Worm (Caenorhabditis elegans) whole organism, L3 larva: ENCODE data around the gene C18E9.7.

Source experiments
- R02D3.7 ChIP-seq: fragments of 150-350 bp; optimal IDR thresholded peaks from 2 replicates; lab custom pipeline; 2014; ENCODE audit warnings: missing biosample characterization, missing genetic modification characterization
- ama-1 ChIP-seq: fragments of 150-350 bp; optimal IDR thresholded peaks from 2 replicates; lab custom pipeline; 2018
- ceh-16 ChIP-seq: sonication (generic microtip); optimal IDR thresholded peaks from 2 replicates; lab custom pipeline; 2017; ENCODE audit warnings: missing biosample characterization, missing genetic modification characterization
- ceh-28 ChIP-seq: fragments of 150-350 bp; optimal IDR thresholded peaks from 2 replicates; lab custom pipeline; 2014; ENCODE audit warnings: missing biosample characterization, missing genetic modification reagents, missing genetic modification characterization
- ceh-82 ChIP-seq: fragments of 150-350 bp; optimal IDR thresholded peaks from 2 replicates; lab custom pipeline; 2014; ENCODE audit warnings: missing biosample characterization, missing genetic modification characterization
- ceh-9 ChIP-seq: sonication (generic microtip); optimal IDR thresholded peaks from 2 replicates; lab custom pipeline; 2018; ENCODE audit warnings: missing biosample characterization, missing genetic modification characterization
- daf-12 ChIP-seq: fragments of 150-350 bp; optimal IDR thresholded peaks from 2 replicates; lab custom pipeline; 2014; ENCODE audit warnings: missing biosample characterization, missing genetic modification reagents, missing genetic modification characterization
- egl-27 ChIP-seq: sonication (generic microtip); optimal IDR thresholded peaks from 4 replicates; lab custom pipeline; 2017; ENCODE audit warnings: missing biosample characterization, missing genetic modification reagents, missing genetic modification characterization
- egl-5 ChIP-seq: fragments of 150-350 bp; optimal IDR thresholded peaks from 2 replicates; lab custom pipeline; 2017; ENCODE audit warnings: missing biosample characterization, missing genetic modification reagents, missing genetic modification characterization, inconsistent platforms
- elt-1 ChIP-seq: fragments of 150-350 bp; optimal IDR thresholded peaks from 2 replicates; lab custom pipeline; 2014; ENCODE audit warnings: missing biosample characterization, missing genetic modification characterization
- fkh-10 ChIP-seq: sonication (generic microtip); optimal IDR thresholded peaks from 2 replicates; lab custom pipeline; 2017; ENCODE audit warnings: missing biosample characterization, missing genetic modification reagents, missing genetic modification characterization
- fos-1 ChIP-seq: fragments of 150-350 bp; optimal IDR thresholded peaks from 2 replicates; lab custom pipeline; 2014; ENCODE audit warnings: missing biosample characterization, missing genetic modification characterization
- lin-15B ChIP-seq: fragments of 150-350 bp; optimal IDR thresholded peaks from 2 replicates; lab custom pipeline; 2014; ENCODE audit warnings: missing biosample characterization, missing genetic modification characterization
- lsy-12 ChIP-seq: sonication (generic microtip); optimal IDR thresholded peaks from 2 replicates; lab custom pipeline; 2016; ENCODE audit warnings: mild to moderate bottlenecking, missing genetic modification characterization, missing compliant biosample characterization
- mml-1 ChIP-seq: fragments of 150-350 bp; sonication (generic microtip); optimal IDR thresholded peaks from 3 replicates; lab custom pipeline; 2014; ENCODE audit warnings: missing biosample characterization, missing genetic modification characterization
- nfya-1 ChIP-seq: sonication (generic microtip); optimal IDR thresholded peaks from 2 replicates; lab custom pipeline; 2017; ENCODE audit warnings: missing genetic modification characterization, mild to moderate bottlenecking, missing compliant biosample characterization, antibody characterized with exemption, moderate library complexity; ENCODE audit not compliant: insufficient read depth
- nhr-11 ChIP-seq: fragments of 150-350 bp; optimal IDR thresholded peaks from 2 replicates; lab custom pipeline; 2014; ENCODE audit warnings: missing biosample characterization, missing genetic modification characterization
- nhr-12 ChIP-seq: fragments of 150-350 bp; optimal IDR thresholded peaks from 2 replicates; lab custom pipeline; 2014; ENCODE audit warnings: missing biosample characterization, missing genetic modification characterization
- nhr-23 ChIP-seq: fragments of 150-350 bp; optimal IDR thresholded peaks from 2 replicates; lab custom pipeline; 2014; ENCODE audit warnings: missing biosample characterization, missing genetic modification reagents, missing genetic modification characterization
- nhr-237 ChIP-seq: fragments of 150-350 bp; optimal IDR thresholded peaks from 2 replicates; lab custom pipeline; 2014; ENCODE audit warnings: missing biosample characterization, missing genetic modification characterization
- nhr-25 ChIP-seq: sonication (generic microtip); optimal IDR thresholded peaks from 2 replicates; lab custom pipeline; 2017; ENCODE audit warnings: missing biosample characterization, missing genetic modification characterization
- nhr-67 ChIP-seq: fragments of 150-350 bp; optimal IDR thresholded peaks from 2 replicates; lab custom pipeline; 2014; ENCODE audit warnings: missing biosample characterization, missing genetic modification characterization
- nhr-77 ChIP-seq: fragments of 150-350 bp; optimal IDR thresholded peaks from 2 replicates; lab custom pipeline; 2014; ENCODE audit warnings: missing biosample characterization, missing genetic modification characterization
- pha-4 ChIP-seq: fragments of 150-350 bp; optimal IDR thresholded peaks from 2 replicates; lab custom pipeline; 2014; ENCODE audit warnings: missing biosample characterization, missing genetic modification reagents, missing genetic modification characterization
- pqm-1 ChIP-seq: fragments of 150-350 bp; optimal IDR thresholded peaks from 2 replicates; lab custom pipeline; 2017; ENCODE audit warnings: missing biosample characterization, missing genetic modification characterization, inconsistent platforms
- sea-2 ChIP-seq: fragments of 150-350 bp; sonication (generic microtip); optimal IDR thresholded peaks from 4 replicates; lab custom pipeline; 2014; ENCODE audit warnings: missing biosample characterization, missing genetic modification reagents, missing genetic modification characterization
- skn-1 ChIP-seq: fragments of 150-350 bp; optimal IDR thresholded peaks from 2 replicates; lab custom pipeline; 2014; ENCODE audit warnings: missing biosample characterization, missing genetic modification characterization
- tbx-2 ChIP-seq: sonication (generic microtip); optimal IDR thresholded peaks from 2 replicates; lab custom pipeline; 2016; ENCODE audit warnings: mild to moderate bottlenecking, missing genetic modification characterization, missing compliant biosample characterization
- unc-39 ChIP-seq: sonication (generic microtip); optimal IDR thresholded peaks from 4 replicates; lab custom pipeline; 2017; ENCODE audit warnings: missing biosample characterization, missing genetic modification characterization
- unc-62 ChIP-seq: fragments of 150-350 bp; sonication (generic microtip); optimal IDR thresholded peaks from 4 replicates; lab custom pipeline; 2014; ENCODE audit warnings: missing biosample characterization, missing genetic modification reagents, missing genetic modification characterization
- ztf-11 ChIP-seq: fragments of 150-350 bp; optimal IDR thresholded peaks from 2 replicates; lab custom pipeline; 2014; ENCODE audit warnings: missing biosample characterization, missing genetic modification characterization
- ztf-4 ChIP-seq: fragments of 150-350 bp; optimal IDR thresholded peaks from 2 replicates; lab custom pipeline; 2014; ENCODE audit warnings: missing biosample characterization, missing genetic modification characterization

C18E9.7 gene

ce11 chrII:8953703-8954102 lies 28.9 kb downstream of the C18E9.7 start:
- no peak for TF ChIP-seq skn-1 (tag; lab: Kevin White, UChicago)
- TF ChIP-seq unc-62 (GFP tag; lab: Kevin White, UChicago): no peak
- TF ChIP-seq nhr-237 (tag; lab: Kevin White, UChicago): no peak
- TF ChIP-seq nhr-77 (tag; lab: Kevin White, UChicago): no peak
- peak; percentile 8 for TF ChIP-seq nhr-25 (tag; lab: Kevin White, UChicago)
- no peak for TF ChIP-seq unc-39
- TF ChIP-seq egl-27 (tag; lab: Kevin White, UChicago): no peak
- peak; percentile 64 for TF ChIP-seq elt-1 (tag; lab: Kevin White, UChicago)
- TF ChIP-seq, all 47 proteins: peak for 2

DNA sequence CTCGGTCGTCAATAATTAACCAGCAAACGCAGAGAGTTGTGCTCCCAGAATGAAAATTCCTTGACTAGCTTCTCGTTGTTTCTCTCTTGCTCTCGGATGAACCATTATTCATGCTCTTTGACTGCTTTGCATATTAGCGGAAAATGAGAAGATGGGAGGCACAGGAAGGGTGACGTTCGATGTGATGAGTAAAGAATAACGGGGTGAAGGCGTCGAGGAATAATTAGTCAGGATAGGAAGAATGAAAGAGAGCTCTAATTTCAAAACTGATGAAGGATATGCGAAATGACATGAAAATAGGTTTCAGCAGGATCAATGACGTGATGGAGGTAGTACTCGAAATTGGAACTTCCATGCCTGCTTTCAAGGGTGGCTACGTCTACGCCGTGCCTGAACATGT lies 31.3 kb downstream of the C18E9.7 start:
- TF ChIP-seq tbx-2 (tag; lab: Kevin White, UChicago) (no peak), lin-15B (no peak), fos-1 (tag; lab: Kevin White, UChicago) (no peak)

DNA sequence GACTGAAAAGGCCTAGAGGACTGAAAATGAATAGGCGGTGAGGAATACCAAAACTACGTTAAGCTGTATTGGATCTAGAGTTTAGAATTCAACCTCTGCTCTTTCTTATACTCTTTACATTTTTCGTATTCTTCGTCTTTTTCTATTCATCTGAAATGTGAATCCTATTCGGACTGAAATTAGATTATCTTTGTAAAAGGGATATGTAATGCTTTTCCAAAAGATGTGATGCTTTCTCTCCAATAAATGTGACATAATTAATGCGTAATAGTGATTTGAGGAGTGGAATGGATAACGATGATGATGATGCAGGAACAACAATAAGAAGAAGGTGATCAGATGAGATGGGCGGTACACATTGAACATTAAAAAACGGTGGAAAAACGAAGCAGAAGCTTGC lies 33.9 kb downstream of the C18E9.7 start:
- TF ChIP-seq pqm-1 (tag; lab: Kevin White, UChicago): no peak
- TF ChIP-seq ztf-11 (tag; lab: Kevin White, UChicago): no peak
- TF ChIP-seq ama-1 (lab: Kevin White, UChicago): no peak
- no peak for TF ChIP-seq egl-27 (tag; lab: Kevin White, UChicago)
- TF ChIP-seq mml-1: no peak
- TF ChIP-seq egl-5 (tag; lab: Kevin White, UChicago): no peak
- TF ChIP-seq nhr-12: no peak
- TF ChIP-seq pha-4 (tag; lab: Kevin White, UChicago): no peak
- TF ChIP-seq nhr-23: no peak
- TF ChIP-seq ceh-82 (tag; lab: Kevin White, UChicago): no peak
- no peak for TF ChIP-seq daf-12
- TF ChIP-seq tbx-2 (tag; lab: Kevin White, UChicago): no peak

DNA sequence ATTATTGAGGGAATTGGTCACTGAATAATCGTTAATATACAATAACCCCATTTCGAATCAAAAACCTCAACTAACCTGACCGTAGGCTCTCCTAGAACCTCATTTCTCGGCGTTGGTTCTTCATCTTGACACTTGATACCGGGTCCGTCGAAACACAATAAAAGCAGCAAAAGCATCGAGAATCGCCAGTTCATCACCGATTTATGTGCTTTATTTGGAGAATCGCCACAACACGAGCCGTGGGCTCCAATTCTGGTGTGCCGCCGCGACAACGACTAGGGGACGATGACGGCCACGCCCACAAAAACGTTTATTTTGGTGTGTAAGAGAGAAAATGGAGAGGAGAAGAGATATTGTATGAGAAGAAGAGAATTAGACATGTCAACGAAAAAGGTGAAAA lies 35.2 kb downstream of the C18E9.7 start, which contains the start of gene cutl-15:
Gene cutl-15 (minus strand): TSS at position 298 of the 400 bp plus-strand sequence.
- TF ChIP-seq ceh-9 (tag; lab: Kevin White, UChicago) (no peak), nhr-11 (tag; lab: Kevin White, UChicago) (no peak), unc-62 (GFP tag; lab: Kevin White, UChicago) (no peak), sea-2 (GFP tag; lab: Kevin White, UChicago) (no peak), egl-27 (tag; lab: Kevin White, UChicago) (no peak), mml-1 (no peak), nhr-237 (tag; lab: Kevin White, UChicago) (no peak), fkh-10 (no peak), nfya-1 (tag; lab: Kevin White, UChicago) (no peak), nhr-67 (no peak), lsy-12 (tag; lab: Kevin White, UChicago) (no peak), fos-1 (tag; lab: Kevin White, UChicago) (no peak), ceh-28 (tag; lab: Kevin White, UChicago) (no peak), ztf-4 (no peak), ama-1 (lab: Kevin White, UChicago) (no peak), ztf-11 (tag; lab: Kevin White, UChicago) (no peak), skn-1 (tag; lab: Kevin White, UChicago) (no peak), ceh-16 (tag; lab: Kevin White, UChicago) (no peak)
- TF ChIP-seq, all 47 proteins: peak for 0

ce11 chrII:8945167-8945566 lies 37.4 kb downstream of the C18E9.7 start:
- TF ChIP-seq fkh-10 (peak; percentile 68), R02D3.7 (no peak)

- TF ChIP-seq nhr-25 (tag; lab: Kevin White, UChicago): peak; percentile 7
- peak; percentile 29 for TF ChIP-seq lin-15B
- TF ChIP-seq pha-4 (tag; lab: Kevin White, UChicago): peak; percentile 86
- TF ChIP-seq elt-1 (tag; lab: Kevin White, UChicago): peak; percentile 61
- peak; percentile 35 for TF ChIP-seq nfya-1 (tag; lab: Kevin White, UChicago)
- TF ChIP-seq ama-1 (lab: Kevin White, UChicago): no peak
- TF ChIP-seq nhr-12: no peak
These were observed 42.1 kb downstream of the C18E9.7 start, which contains the start of the genes set-17 and T21B10.4 for ce11 chrII:8940362-8940940. set-17 (minus strand) TSS chrII:8940488. T21B10.4 (plus strand) TSS chrII:8940894.
